Worm (Caenorhabditis elegans) whole organism, young adult: ENCODE results near the gene lron-13.
"Not testable (repeated sequence)": the region's sequence is repeated elsewhere in the genome, so short reads cannot be mapped to it uniquely, and the experiment has no call there.

Source experiments
- C17E4.6 ChIP-seq: fragments of 200-800 bp; sonication (Bioruptor generic); IDR thresholded peaks from 2 replicates; pipeline ENCODE4 v1.3.6; 2022; ENCODE audit warnings: missing genetic modification reagents, missing genetic modification characterization, missing compliant biosample characterization
- F33H1.4 ChIP-seq: fragments of 200-800 bp; sonication (Bioruptor generic); IDR thresholded peaks from 2 replicates; pipeline ENCODE4 v1.3.6; 2022; ENCODE audit warnings: missing genetic modification reagents, missing genetic modification characterization, missing compliant biosample characterization
- F55B11.4 ChIP-seq: sonication (generic microtip); optimal IDR thresholded peaks from 2 replicates; lab custom pipeline; 2016; ENCODE audit warnings: missing compliant biosample characterization, missing genetic modification characterization, borderline replicate concordance; ENCODE audit not compliant: insufficient read depth
- K11D2.4 ChIP-seq: fragments of 200-800 bp; sonication (Bioruptor generic); IDR thresholded peaks from 2 replicates; pipeline ENCODE4 v1.3.6; 2022; ENCODE audit warnings: missing genetic modification reagents, missing genetic modification characterization, missing compliant biosample characterization
- T07F8.4 ChIP-seq: sonication (generic microtip); optimal IDR thresholded peaks from 2 replicates; lab custom pipeline; 2016; ENCODE audit warnings: mild to moderate bottlenecking, missing genetic modification characterization, moderate library complexity, missing compliant biosample characterization
- T26A5.8 ChIP-seq: sonication (generic microtip); optimal IDR thresholded peaks from 2 replicates; lab custom pipeline; 2016; ENCODE audit warnings: missing genetic modification characterization, missing compliant biosample characterization
- ZK185.1 ChIP-seq: sonication (generic microtip); optimal IDR thresholded peaks from 2 replicates; lab custom pipeline; 2016; ENCODE audit warnings: mild to moderate bottlenecking, missing genetic modification characterization, missing compliant biosample characterization; ENCODE audit not compliant: poor library complexity, severe bottlenecking
- atf-7 ChIP-seq: sonication (generic microtip); optimal IDR thresholded peaks from 2 replicates; lab custom pipeline; 2017; ENCODE audit warnings: mild to moderate bottlenecking, missing genetic modification characterization, missing compliant biosample characterization
- ccch-3 ChIP-seq: fragments of 200-800 bp; sonication (Bioruptor generic); optimal IDR thresholded peaks from 2 replicates; lab custom pipeline; 2018; ENCODE audit warnings: mild to moderate bottlenecking, missing genetic modification characterization, missing compliant biosample characterization
- cebp-1 ChIP-seq, 2 experiments: fragments of 200-800 bp in 1 of 2; sonication (Bioruptor generic) in 1 of 2; sonication (generic microtip) in 1 of 2; IDR thresholded peaks in 1 of 2; optimal IDR thresholded peaks in 1 of 2; 2 replicates each; pipeline versions ENCODE4 v1.3.6 to Lab custom; 2017 to 2022; ENCODE audit warnings: missing compliant biosample characterization in 2 of 2, missing genetic modification characterization in 2 of 2, mild to moderate bottlenecking in 1 of 2, missing genetic modification reagents in 1 of 2, moderate library complexity in 1 of 2
- ceh-100 ChIP-seq: fragments of 200-800 bp; sonication (Bioruptor generic); IDR thresholded peaks from 2 replicates; pipeline ENCODE4 v1.3.6; 2022; ENCODE audit warnings: missing genetic modification reagents, missing genetic modification characterization, missing compliant biosample characterization
- ceh-58 ChIP-seq: fragments of 200-800 bp; sonication (Bioruptor generic); IDR thresholded peaks from 2 replicates; pipeline ENCODE4 v1.3.6; 2022; ENCODE audit warnings: missing genetic modification characterization, missing compliant biosample characterization
- chd-7 ChIP-seq: sonication (generic microtip); optimal IDR thresholded peaks from 2 replicates; lab custom pipeline; 2016; ENCODE audit warnings: mild to moderate bottlenecking, missing genetic modification characterization, moderate library complexity, missing compliant biosample characterization
- die-1 ChIP-seq: sonication (generic microtip); optimal IDR thresholded peaks from 2 replicates; lab custom pipeline; 2016; ENCODE audit warnings: missing genotype, mild to moderate bottlenecking, missing genetic modification characterization, missing compliant biosample characterization
- dox-1 ChIP-seq: fragments of 200-800 bp; sonication (Bioruptor generic); IDR thresholded peaks from 2 replicates; pipeline ENCODE4 v1.3.6; 2022; ENCODE audit warnings: missing genetic modification reagents, missing genetic modification characterization, missing compliant biosample characterization
- egl-18 ChIP-seq: fragments of 200-800 bp; sonication (Bioruptor generic); IDR thresholded peaks from 2 replicates; pipeline ENCODE4 v1.3.6; 2022; ENCODE audit warnings: missing genetic modification reagents, missing genetic modification characterization, missing compliant biosample characterization
- ekl-4 ChIP-seq: fragments of 200-800 bp; sonication (Bioruptor generic); IDR thresholded peaks from 2 replicates; pipeline ENCODE4 v1.3.6; 2022; ENCODE audit warnings: missing genetic modification reagents, missing genetic modification characterization, missing compliant biosample characterization
- hmg-20 ChIP-seq: fragments of 200-800 bp; sonication (Bioruptor generic); IDR thresholded peaks from 2 replicates; pipeline ENCODE4 v1.3.6; 2022; ENCODE audit warnings: missing genetic modification reagents, missing genetic modification characterization, missing compliant biosample characterization
- hrde-1 ChIP-seq: sonication (generic microtip); optimal IDR thresholded peaks from 2 replicates; lab custom pipeline; 2016; ENCODE audit warnings: missing genetic modification characterization, mild to moderate bottlenecking, missing compliant biosample characterization, moderate library complexity, missing genotype, missing genetic modification reagents, borderline replicate concordance
- lsy-27 ChIP-seq: sonication (generic microtip); optimal IDR thresholded peaks from 2 replicates; lab custom pipeline; 2017; ENCODE audit warnings: missing genetic modification characterization, mild to moderate bottlenecking, missing compliant biosample characterization, antibody characterized with exemption, missing genotype, borderline replicate concordance; ENCODE audit not compliant: insufficient read depth
- madf-10 ChIP-seq: sonication (generic microtip); optimal IDR thresholded peaks from 2 replicates; lab custom pipeline; 2016; ENCODE audit warnings: mild to moderate bottlenecking, missing genetic modification characterization, missing compliant biosample characterization
- madf-3 ChIP-seq: fragments of 200-800 bp; sonication (Bioruptor generic); IDR thresholded peaks from 2 replicates; pipeline ENCODE4 v1.3.6; 2022; ENCODE audit warnings: missing genetic modification reagents, missing genetic modification characterization, missing compliant biosample characterization
- madf-6 ChIP-seq: fragments of 200-800 bp; sonication (Bioruptor generic); IDR thresholded peaks from 2 replicates; pipeline ENCODE4 v1.3.6; 2022; ENCODE audit warnings: missing genetic modification reagents, missing genetic modification characterization, missing compliant biosample characterization
- mel-28 ChIP-seq: sonication (generic microtip); optimal IDR thresholded peaks from 2 replicates; lab custom pipeline; 2016; ENCODE audit warnings: borderline replicate concordance, mild to moderate bottlenecking, missing genetic modification characterization, missing compliant biosample characterization
- mxl-1 ChIP-seq: sonication (generic microtip); optimal IDR thresholded peaks from 2 replicates; lab custom pipeline; 2016; ENCODE audit warnings: missing genetic modification characterization, missing compliant biosample characterization
- nfyb-1 ChIP-seq: fragments of 200-800 bp; sonication (Bioruptor generic); IDR thresholded peaks from 2 replicates; pipeline ENCODE4 v1.3.6; 2022; ENCODE audit warnings: missing genetic modification reagents, missing genetic modification characterization, missing compliant biosample characterization
- pbrm-1 ChIP-seq: fragments of 200-800 bp; sonication (Bioruptor generic); IDR thresholded peaks from 2 replicates; pipeline ENCODE4 v1.3.6; 2022; ENCODE audit warnings: missing genetic modification reagents, missing genetic modification characterization, missing compliant biosample characterization
- pha-4 ChIP-seq: fragments of 150-350 bp; sonication (generic microtip); optimal IDR thresholded peaks from 2 replicates; lab custom pipeline; 2014; ENCODE audit warnings: missing biosample characterization, missing genetic modification reagents, missing genetic modification characterization
- sea-2 ChIP-seq: fragments of 200-800 bp; sonication (Bioruptor generic); IDR thresholded peaks from 2 replicates; pipeline ENCODE4 v1.3.6; 2022; ENCODE audit warnings: missing genetic modification characterization, missing compliant biosample characterization
- snpc-1.1 ChIP-seq: sonication (generic microtip); optimal IDR thresholded peaks from 2 replicates; lab custom pipeline; 2017; ENCODE audit warnings: missing genetic modification characterization, mild to moderate bottlenecking, missing compliant biosample characterization, antibody characterized with exemption, moderate library complexity, missing genotype, missing genetic modification reagents; ENCODE audit not compliant: insufficient read depth
- tbp1 ChIP-seq: fragments of 200-800 bp; sonication (Bioruptor generic); optimal IDR thresholded peaks from 2 replicates; lab custom pipeline; 2018; ENCODE audit warnings: mild to moderate bottlenecking, missing genetic modification characterization, missing compliant biosample characterization
- tlf-1 ChIP-seq: fragments of 200-800 bp; sonication (Bioruptor generic); optimal IDR thresholded peaks from 2 replicates; lab custom pipeline; 2018; ENCODE audit warnings: mild to moderate bottlenecking, missing genetic modification characterization, missing compliant biosample characterization
- unc-130 ChIP-seq: sonication (generic microtip); optimal IDR thresholded peaks from 2 replicates; lab custom pipeline; 2016; ENCODE audit warnings: missing genetic modification reagents, missing genetic modification characterization, missing compliant biosample characterization
- unc-62 ChIP-seq: fragments of 150-350 bp; optimal IDR thresholded peaks from 2 replicates; lab custom pipeline; 2014; ENCODE audit warnings: missing biosample characterization, missing genetic modification reagents, missing genetic modification characterization
- ztf-26 ChIP-seq: sonication (generic microtip); optimal IDR thresholded peaks from 2 replicates; lab custom pipeline; 2017; ENCODE audit warnings: missing genetic modification characterization, missing compliant biosample characterization
- ztf-3 ChIP-seq: fragments of 200-800 bp; sonication (Bioruptor generic); optimal IDR thresholded peaks from 2 replicates; lab custom pipeline; 2018; ENCODE audit warnings: mild to moderate bottlenecking, missing genetic modification characterization, missing compliant biosample characterization

The lron-13 gene

DNA sequence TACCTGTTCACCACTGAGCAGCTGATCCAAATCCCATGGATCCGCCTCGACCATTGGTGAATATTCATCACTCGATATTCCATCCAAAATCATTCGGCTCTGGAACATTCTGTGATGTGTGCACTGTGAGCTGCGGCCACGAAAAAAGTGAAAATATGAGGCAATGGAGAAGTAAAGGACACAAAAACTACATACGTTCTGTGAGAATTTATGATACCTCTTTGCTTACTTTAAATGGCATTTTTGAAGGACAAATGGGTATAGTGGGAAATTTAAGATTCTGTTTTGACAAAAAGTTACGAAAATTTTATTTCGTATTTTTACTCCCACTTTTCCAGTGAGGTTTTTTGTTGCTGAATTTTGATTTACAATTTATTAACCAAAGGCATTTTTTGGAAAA, 34.9 kb upstream of the lron-13 start, which contains the start of gene twk-40:
Gene twk-40 (minus strand): TSS at position 101 of the 400 bp plus-strand sequence.
- TF ChIP-seq mel-28 (tag; lab: Kevin White, UChicago) (no peak), die-1 (tag; lab: Kevin White, UChicago) (no peak), dox-1 (GFP tag; lab: Robert Waterston, UW) (no peak), ceh-100 (GFP tag; lab: Robert Waterston, UW) (no peak), hrde-1 (no peak), mxl-1 (tag; lab: Kevin White, UChicago) (no peak), hmg-20 (GFP tag; lab: Robert Waterston, UW) (no peak), ZK185.1 (tag; lab: Kevin White, UChicago) (no peak), tbp1 (GFP tag; lab: Kevin White, UChicago) (no peak), sea-2 (GFP tag; lab: Robert Waterston, UW) (no peak), ztf-26 (no peak), unc-130 (GFP tag; lab: Kevin White, UChicago) (no peak), K11D2.4 (GFP tag; lab: Robert Waterston, UW) (no peak), madf-3 (GFP tag; lab: Robert Waterston, UW) (no peak), T07F8.4 (tag; lab: Kevin White, UChicago) (no peak), ekl-4 (GFP tag; lab: Robert Waterston, UW) (no peak), ceh-58 (GFP tag; lab: Robert Waterston, UW) (no peak), ccch-3 (no peak)

DNA sequence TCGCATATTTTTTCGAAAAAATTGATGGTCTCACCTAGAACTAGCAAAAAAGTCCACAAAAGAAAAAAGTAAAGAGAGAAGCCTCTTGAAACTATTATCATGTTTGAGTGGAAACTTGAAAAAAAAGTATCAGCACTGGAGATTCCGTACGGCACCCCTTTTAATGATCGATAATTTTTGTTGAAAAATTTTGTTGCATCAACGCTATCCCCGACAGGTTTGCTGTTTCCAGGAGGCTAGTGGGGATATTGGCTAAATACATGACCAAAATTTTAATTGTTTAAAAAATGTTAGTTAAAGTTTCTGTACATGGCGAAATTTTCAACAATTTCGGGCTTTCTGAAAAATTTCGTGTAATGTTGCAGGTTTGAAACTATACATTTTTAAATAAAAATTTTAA, 31.7 kb upstream of the lron-13 start, which contains the start of gene T28A8.2:
Gene T28A8.2 (minus strand): TSS at position 101 of the 400 bp plus-strand sequence.
- no peak for TF ChIP-seq dox-1 (GFP tag; lab: Robert Waterston, UW)
- no peak for TF ChIP-seq tlf-1
- TF ChIP-seq F33H1.4 (GFP tag; lab: Robert Waterston, UW), result no peak
- no peak for TF ChIP-seq cebp-1 (GFP tag; IDR thresholded peaks at IDR 0.05; lab: Robert Waterston, UW)
- no peak for TF ChIP-seq cebp-1 (tag; optimal IDR thresholded peaks at IDR 0.05; lab: Kevin White, UChicago)
- no peak for TF ChIP-seq madf-10 (tag; lab: Kevin White, UChicago)
- no peak for TF ChIP-seq K11D2.4 (GFP tag; lab: Robert Waterston, UW)
- no peak for TF ChIP-seq F55B11.4 (tag; lab: Kevin White, UChicago)
- no peak for TF ChIP-seq tbp1 (GFP tag; lab: Kevin White, UChicago)
- TF ChIP-seq unc-62 (GFP tag; lab: Kevin White, UChicago), result no peak
- no peak for TF ChIP-seq snpc-1.1 (tag; lab: Kevin White, UChicago)
- TF ChIP-seq chd-7 (tag; lab: Kevin White, UChicago), result no peak
- TF ChIP-seq C17E4.6, result no peak
- TF ChIP-seq lsy-27 (tag; lab: Kevin White, UChicago), result no peak
- TF ChIP-seq T26A5.8 (tag; lab: Kevin White, UChicago), result no peak
- TF ChIP-seq madf-6 (GFP tag; lab: Robert Waterston, UW), result no peak
- no peak for TF ChIP-seq atf-7 (tag; lab: Kevin White, UChicago)
- no peak for TF ChIP-seq egl-18 (GFP tag; lab: Robert Waterston, UW)
- no peak for TF ChIP-seq nfyb-1 (GFP tag; lab: Robert Waterston, UW)
- no peak for TF ChIP-seq pha-4 (tag; lab: Kevin White, UChicago)

DNA sequence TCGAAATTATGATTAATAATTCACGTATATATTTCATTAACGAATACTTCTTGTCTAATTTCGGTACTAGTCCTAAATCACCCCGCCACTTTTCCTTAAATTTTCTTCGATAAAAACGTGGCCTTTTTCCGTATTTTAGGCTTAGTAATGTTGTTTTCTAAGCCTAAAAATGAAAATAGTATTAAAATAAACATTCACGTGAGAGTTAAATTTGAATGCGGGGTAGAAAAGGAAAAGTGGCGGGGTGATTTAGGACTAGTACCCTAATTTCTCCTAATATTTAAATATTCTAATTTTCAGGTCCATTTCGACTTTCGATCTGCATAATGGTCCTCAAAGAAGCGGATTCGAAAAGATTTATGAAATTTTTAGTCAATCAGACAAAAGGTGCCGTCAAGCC, 28.3 kb upstream of the lron-13 start, which contains the start of gene T28A8.6:
Gene T28A8.6 (plus strand): TSS at position 301 of the 400 bp plus-strand sequence.
- TF ChIP-seq ztf-3 (GFP tag; lab: Kevin White, UChicago); pbrm-1 (GFP tag; lab: Robert Waterston, UW); K11D2.4 (GFP tag; lab: Robert Waterston, UW): not testable (repeated sequence)
